Worm (Caenorhabditis elegans): ENCODE data around the gene msp-10.

msp-10 gene

ce11 chrIV:9867915-9868314 is 30.5 kb downstream of the msp-10 start:
- TF ChIP-seq ceh-31 (tag; optimal IDR thresholded peaks at IDR 0.05) (no peak), tbx-7 (tag; optimal IDR thresholded peaks at IDR 0.05) (no peak), pax-1 (tag; optimal IDR thresholded peaks at IDR 0.05) (no peak), K09A11.1 (tag; optimal IDR thresholded peaks at IDR 0.05; ENCODE audit: insufficient read depth) (no peak), ceh-9 (tag; optimal IDR thresholded peaks at IDR 0.05) (no peak), lin-11 (tag; optimal IDR thresholded peaks at IDR 0.05) (no peak), pqm-1 (tag; optimal IDR thresholded peaks at IDR 0.05) (no peak)

- TF ChIP-seq ets-4 (tag; optimal IDR thresholded peaks at IDR 0.05) (no peak), hlh-15 (tag; optimal IDR thresholded peaks at IDR 0.05) (no peak), npax-4 (tag; optimal IDR thresholded peaks at IDR 0.05) (no peak), C08G9.2 (tag; optimal IDR thresholded peaks at IDR 0.05) (no peak), dve-1 (tag; optimal IDR thresholded peaks at IDR 0.05) (no peak), hlh-30 (tag; optimal IDR thresholded peaks at IDR 0.05; ENCODE audit: insufficient read depth) (no peak), ama-1 (optimal IDR thresholded peaks at IDR 0.05) (no peak), ceh-48 (tag; optimal IDR thresholded peaks at IDR 0.05) (no peak), zip-5 (tag; optimal IDR thresholded peaks at IDR 0.05) (no peak), ceh-34 (tag; optimal IDR thresholded peaks at IDR 0.05) (no peak), pax-1 (tag; optimal IDR thresholded peaks at IDR 0.05) (no peak), ahr-1 (tag; optimal IDR thresholded peaks at IDR 0.05) (no peak), elt-4 (tag; optimal IDR thresholded peaks at IDR 0.05) (no peak), pat-9 (tag; optimal IDR thresholded peaks at IDR 0.05) (no peak), che-1 (tag; optimal IDR thresholded peaks at IDR 0.05) (no peak), ceh-45 (GFP tag; IDR thresholded peaks at IDR 0.05) (no peak), fkh-10 (GFP tag; optimal IDR thresholded peaks at IDR 0.05) (no peak), sox-2 (GFP tag; IDR thresholded peaks at IDR 0.05) (no peak)
These were observed 31.9 kb downstream of the msp-10 start for ce11 chrIV:9869344-9869743.

- no peak for TF ChIP-seq mec-3 (tag; optimal IDR thresholded peaks at IDR 0.05; ENCODE audit: borderline replicate concordance)
- TF ChIP-seq ceh-30 (tag; optimal IDR thresholded peaks at IDR 0.05), result no peak
- no peak for TF ChIP-seq ceh-34 (tag; optimal IDR thresholded peaks at IDR 0.05)
- no peak for TF ChIP-seq fax-1 (tag; optimal IDR thresholded peaks at IDR 0.05)
- no peak for TF ChIP-seq pat-9 (tag; optimal IDR thresholded peaks at IDR 0.05)
- TF ChIP-seq pha-4 (tag; optimal IDR thresholded peaks at IDR 0.05), result no peak
- TF ChIP-seq ztf-16 (tag; optimal IDR thresholded peaks at IDR 0.05), result no peak
- no peak for TF ChIP-seq ref-2 (tag; optimal IDR thresholded peaks at IDR 0.05)
- no peak for TF ChIP-seq hlh-13 (GFP tag; optimal IDR thresholded peaks at IDR 0.05)
These were observed 34.8 kb downstream of the msp-10 start for ce11 chrIV:9872210-9872609.

ce11 chrIV:9872786-9873185 is 35.3 kb downstream of the msp-10 start:
- TF ChIP-seq tbx-7 (tag; optimal IDR thresholded peaks at IDR 0.05) (no peak), pha-2 (tag; optimal IDR thresholded peaks at IDR 0.05) (no peak), lim-6 (tag; optimal IDR thresholded peaks at IDR 0.05) (no peak), pha-4 (tag; optimal IDR thresholded peaks at IDR 0.05) (no peak), ceh-18 (tag; optimal IDR thresholded peaks at IDR 0.05) (no peak), ceh-24 (tag; optimal IDR thresholded peaks at IDR 0.05) (no peak), rnt-1 (tag; optimal IDR thresholded peaks at IDR 0.05) (no peak), hlh-30 (tag; optimal IDR thresholded peaks at IDR 0.05; ENCODE audit: insufficient read depth) (no peak), madf-2 (tag; optimal IDR thresholded peaks at IDR 0.05) (no peak), ref-2 (tag; optimal IDR thresholded peaks at IDR 0.05) (no peak), nfya-1 (tag; optimal IDR thresholded peaks at IDR 0.05) (no peak), ahr-1 (tag; optimal IDR thresholded peaks at IDR 0.05) (no peak), K09A11.1 (tag; optimal IDR thresholded peaks at IDR 0.05; ENCODE audit: insufficient read depth) (no peak), ceh-48 (tag; optimal IDR thresholded peaks at IDR 0.05) (no peak), fkh-10 (GFP tag; optimal IDR thresholded peaks at IDR 0.05) (no peak), ztf-16 (tag; optimal IDR thresholded peaks at IDR 0.05) (no peak), ttx-3 (tag; optimal IDR thresholded peaks at IDR 0.05) (no peak)
